Worm (Caenorhabditis elegans) whole organism, L4 larva: ENCODE data around the gene C24H12.6.
"Not testable (repeated sequence)": the region's sequence is repeated elsewhere in the genome, so short reads cannot be mapped to it uniquely, and the experiment has no call there.

Experiments used
- Y105C5A.15 ChIP-seq: fragments of 200-800 bp; sonication (Bioruptor generic); IDR thresholded peaks from 2 replicates; pipeline ENCODE4 v1.3.6; 2022; ENCODE audit warnings: missing genetic modification characterization, missing compliant biosample characterization
- Y48G9A.11 ChIP-seq: fragments of 200-800 bp; sonication (Bioruptor generic); IDR thresholded peaks from 2 replicates; pipeline ENCODE4 v1.3.6; 2022; ENCODE audit warnings: missing genetic modification reagents, missing genetic modification characterization, missing compliant biosample characterization
- aha-1 ChIP-seq: fragments of 150-350 bp; peaks from one replicate; lab custom pipeline; 2014; ENCODE audit warnings: missing biosample characterization, missing genetic modification characterization
- ceh-20 ChIP-seq: fragments of 200-800 bp; sonication (Bioruptor generic); IDR thresholded peaks from 2 replicates; pipeline ENCODE4 v1.3.6; 2022; ENCODE audit warnings: missing genetic modification reagents, missing genetic modification characterization, missing compliant biosample characterization
- daf-12 ChIP-seq: fragments of 150-350 bp; optimal IDR thresholded peaks from 2 replicates; lab custom pipeline; 2014; ENCODE audit warnings: missing biosample characterization, missing genetic modification reagents, missing genetic modification characterization
- dmd-6 ChIP-seq: fragments of 200-800 bp; sonication (Bioruptor generic); IDR thresholded peaks from 2 replicates; pipeline ENCODE4 v1.3.6; 2022; ENCODE audit warnings: missing genetic modification reagents, missing genetic modification characterization, missing compliant biosample characterization
- dve-1 ChIP-seq: sonication (generic microtip); optimal IDR thresholded peaks from 2 replicates; lab custom pipeline; 2017; ENCODE audit warnings: antibody characterized with exemption, mild to moderate bottlenecking, missing genetic modification characterization, missing compliant biosample characterization; ENCODE audit not compliant: insufficient read depth
- egl-43 ChIP-seq: fragments of 200-800 bp; sonication (Bioruptor generic); IDR thresholded peaks from 2 replicates; pipeline ENCODE4 v1.3.6; 2022; ENCODE audit warnings: missing genetic modification reagents, missing genetic modification characterization, missing compliant biosample characterization
- hif-1 ChIP-seq, 2 experiments: sonication (generic microtip); optimal IDR thresholded peaks; 2 replicates each; lab custom pipeline; 2016 to 2017; ENCODE audit warnings: missing compliant biosample characterization in 2 of 2, missing genetic modification characterization in 2 of 2, missing genetic modification reagents in 2 of 2, missing genotype in 2 of 2, mild to moderate bottlenecking in 1 of 2
- hlh-11 ChIP-seq: fragments of 200-800 bp; sonication (Bioruptor generic); optimal IDR thresholded peaks from 2 replicates; lab custom pipeline; 2018; ENCODE audit warnings: mild to moderate bottlenecking, missing genetic modification characterization, missing compliant biosample characterization
- lin-13 ChIP-seq: fragments of 150-350 bp; optimal IDR thresholded peaks from 2 replicates; lab custom pipeline; 2014; ENCODE audit warnings: missing biosample characterization, missing genetic modification reagents, missing genetic modification characterization
- lir-3 ChIP-seq: sonication (generic microtip); optimal IDR thresholded peaks from 2 replicates; lab custom pipeline; 2016; ENCODE audit warnings: mild to moderate bottlenecking, missing genetic modification characterization, missing compliant biosample characterization
- lsy-2 ChIP-seq, 2 experiments: fragments of 150-350 bp in 1 of 2; sonication (generic microtip) in 1 of 2; optimal IDR thresholded peaks; 2 replicates each; lab custom pipeline; 2014 to 2017; ENCODE audit warnings: missing biosample characterization in 2 of 2, missing genetic modification characterization in 2 of 2
- madf-5 ChIP-seq, 2 experiments: fragments of 200-800 bp; sonication (Bioruptor generic); IDR thresholded peaks; 2 replicates each; pipeline ENCODE4 v1.3.6; 2022; ENCODE audit warnings: missing compliant biosample characterization in 2 of 2, missing genetic modification characterization in 2 of 2
- mep-1 ChIP-seq: fragments of 150-350 bp; sonication (generic microtip); optimal IDR thresholded peaks from 3 replicates; lab custom pipeline; 2014; ENCODE audit warnings: missing biosample characterization, missing genetic modification characterization
- mes-2 ChIP-seq: sonication (generic microtip); optimal IDR thresholded peaks from 2 replicates; lab custom pipeline; 2016; ENCODE audit warnings: missing genotype, mild to moderate bottlenecking, missing genetic modification characterization, missing compliant biosample characterization; ENCODE audit not compliant: poor library complexity, severe bottlenecking
- nhr-11 ChIP-seq: fragments of 150-350 bp; optimal IDR thresholded peaks from 2 replicates; lab custom pipeline; 2014; ENCODE audit warnings: missing biosample characterization, missing genetic modification characterization
- nhr-237 ChIP-seq: sonication (generic microtip); optimal IDR thresholded peaks from 2 replicates; lab custom pipeline; 2017; ENCODE audit warnings: missing biosample characterization, missing genetic modification characterization
- nhr-25 ChIP-seq: sonication (generic microtip); optimal IDR thresholded peaks from 2 replicates; lab custom pipeline; 2017; ENCODE audit warnings: missing genetic modification characterization, mild to moderate bottlenecking, missing compliant biosample characterization, antibody characterized with exemption, moderate library complexity, borderline replicate concordance; ENCODE audit not compliant: insufficient read depth
- rbr-2 ChIP-seq: sonication (generic microtip); optimal IDR thresholded peaks from 2 replicates; lab custom pipeline; 2016; ENCODE audit warnings: missing genotype, missing genetic modification characterization, missing compliant biosample characterization
- set-16 ChIP-seq: fragments of 200-800 bp; sonication (Bioruptor generic); IDR thresholded peaks from 2 replicates; pipeline ENCODE4 v1.3.6; 2022; ENCODE audit warnings: missing genetic modification reagents, missing genetic modification characterization, missing compliant biosample characterization
- unc-130 ChIP-seq: sonication (generic microtip); optimal IDR thresholded peaks from 2 replicates; lab custom pipeline; 2016; ENCODE audit warnings: missing genetic modification reagents, missing genetic modification characterization, missing compliant biosample characterization
- unc-62 ChIP-seq, 3 experiments: fragments of 150-350 bp in 1 of 3; sonication (generic microtip); optimal IDR thresholded peaks in 2 of 3; peaks in 1 of 3; 1 replicate in 1 of 3; 2 replicates in 2 of 3; lab custom pipeline; 2014 to 2017; ENCODE audit warnings: missing biosample characterization in 3 of 3, missing genetic modification characterization in 3 of 3, missing genetic modification reagents in 3 of 3, missing genotype in 1 of 3
- ztf-7 ChIP-seq: fragments of 150-350 bp; optimal IDR thresholded peaks from 2 replicates; lab custom pipeline; 2014; ENCODE audit warnings: missing biosample characterization, missing genetic modification characterization

Gene C24H12.6

DNA sequence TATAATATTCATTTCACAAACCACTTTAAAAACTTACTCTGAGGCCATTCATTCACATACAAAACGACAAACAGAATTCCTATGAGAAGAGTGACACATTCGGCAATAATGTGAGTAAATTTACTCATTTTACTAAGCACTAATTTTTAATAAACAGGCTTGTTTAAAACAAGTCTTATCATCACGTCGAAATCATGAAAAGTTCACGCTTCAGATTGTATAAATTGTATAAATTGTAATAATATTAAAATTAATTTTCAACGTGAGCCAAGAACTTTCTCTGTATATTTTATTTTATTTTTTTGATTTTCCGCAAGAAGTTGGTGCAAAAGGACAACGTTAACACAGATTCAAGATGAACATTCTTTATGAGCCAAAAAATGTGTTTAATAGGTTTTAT, at the start of gene C24H12.6:
Gene C24H12.6, minus strand, starts transcription at position 101 of the 400 bp plus-strand sequence.
- TF ChIP-seq egl-43 (GFP tag; lab: Robert Waterston, UW) = no peak
- TF ChIP-seq hif-1 (tag; optimal IDR thresholded peaks at IDR 0.05; lab: Kevin White, UChicago) = no peak
- TF ChIP-seq hlh-11 (tag; lab: Kevin White, UChicago) = no peak

DNA sequence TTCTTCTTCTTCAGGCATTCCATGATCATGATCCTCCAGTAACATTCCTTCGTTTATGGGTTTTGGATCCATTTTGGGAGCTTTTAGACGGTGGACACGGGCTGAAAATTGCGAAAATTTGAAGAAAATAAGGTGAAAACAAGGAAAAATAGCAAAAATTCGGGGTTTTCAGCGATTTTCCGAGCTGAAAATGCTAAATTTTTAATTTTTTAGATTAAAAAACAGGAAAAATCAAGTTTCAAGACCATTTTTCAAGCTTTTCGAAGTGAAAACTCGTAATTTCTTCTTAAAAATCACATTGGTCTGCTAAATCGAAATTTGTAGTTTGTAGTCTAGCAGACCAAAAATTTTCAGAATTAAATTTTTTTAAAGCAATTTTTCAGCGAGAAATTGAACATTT, 48.6 kb upstream of the C24H12.6 start, which contains the start of gene nfyb-1:
Gene nfyb-1, minus strand, starts transcription at position 101 of the 400 bp plus-strand sequence.
- TF ChIP-seq unc-62 (GFP tag; optimal IDR thresholded peaks at IDR 0.05 in 1 of 2; lab: Kevin White, UChicago) (peak in 1 of 2 experiments; percentile 20), unc-62 (tag; optimal IDR thresholded peaks at IDR 0.05; lab: Kevin White, UChicago) (no peak), ztf-7 (tag; lab: Kevin White, UChicago) (no peak), nhr-25 (tag; lab: Kevin White, UChicago) (no peak)
- TF ChIP-seq, all 104 proteins: peak for 1

DNA sequence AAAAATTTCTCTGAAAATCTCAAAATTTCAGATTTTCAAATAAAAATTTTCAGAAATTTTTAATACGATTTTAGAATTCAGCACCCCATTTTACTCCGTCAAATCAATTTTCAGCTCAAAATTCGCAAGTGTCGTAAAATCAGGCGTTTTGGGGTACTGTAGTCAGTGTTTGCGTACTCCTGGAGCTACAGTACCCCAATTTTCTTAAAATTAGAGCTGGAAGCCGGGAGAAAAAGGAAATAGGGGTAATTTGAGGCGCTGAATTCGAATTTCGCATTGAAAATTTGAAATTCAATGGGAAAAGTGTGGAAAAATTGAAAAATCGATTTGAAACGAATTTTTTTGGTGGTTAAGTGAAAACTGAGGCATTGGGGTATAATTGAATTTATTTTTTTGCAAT, 42.6 kb upstream of the C24H12.6 start:
- peak in 1 of 2 experiments; percentile 58 for TF ChIP-seq lsy-2 (tag; optimal IDR thresholded peaks at IDR 0.05; lab: Kevin White, UChicago)
- TF ChIP-seq nhr-237 (tag; lab: Kevin White, UChicago) = no peak

DNA sequence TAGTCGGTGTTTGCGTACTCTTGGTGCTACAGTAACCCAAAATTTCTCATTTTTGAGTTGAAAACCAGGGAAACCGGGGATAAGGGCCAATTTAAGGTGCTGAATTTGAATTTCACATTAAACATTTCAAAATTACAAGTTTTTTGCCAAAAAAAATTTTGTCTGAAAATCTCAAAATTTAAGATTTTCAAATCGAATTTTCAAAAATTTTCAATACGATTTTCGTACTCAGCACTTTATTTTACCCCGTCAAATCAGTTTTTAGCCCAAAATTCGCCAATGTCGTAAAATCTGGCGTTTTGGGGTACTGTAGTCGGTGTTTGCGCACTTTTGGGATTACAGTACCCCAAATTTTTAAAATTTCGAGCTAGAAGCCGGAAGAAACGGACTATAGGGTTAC, 42.2 kb upstream of the C24H12.6 start, which contains the start of gene W10D9.3:
Gene W10D9.3, minus strand, starts transcription at position 101 of the 400 bp plus-strand sequence.
- TF ChIP-seq unc-130 (GFP tag; lab: Kevin White, UChicago) (no peak), unc-62 (GFP tag; optimal IDR thresholded peaks at IDR 0.05 in 1 of 2; lab: Kevin White, UChicago) (peak in 1 of 2 experiments; percentile 73), unc-62 (tag; optimal IDR thresholded peaks at IDR 0.05; lab: Kevin White, UChicago) (no peak)

DNA sequence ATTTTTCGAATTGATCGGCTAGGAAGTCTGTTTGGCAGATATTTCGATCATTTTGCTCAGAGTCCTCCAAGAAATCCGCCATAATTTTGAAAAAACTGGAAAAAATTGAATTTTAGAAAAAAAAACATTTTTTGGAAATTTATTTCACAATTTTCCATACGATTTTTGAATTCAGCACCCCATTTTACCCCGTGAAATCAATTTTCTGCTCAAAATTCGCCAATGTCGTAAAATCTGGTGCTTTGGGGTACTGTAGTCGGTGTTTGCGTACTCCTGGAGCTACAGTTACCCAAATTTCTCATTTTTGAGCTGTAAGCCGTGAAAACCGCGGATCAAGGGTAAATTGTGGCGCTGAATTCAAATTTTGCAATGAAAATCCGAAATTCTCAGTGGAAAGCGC, 39.1 kb upstream of the C24H12.6 start, which contains the start of gene gvd-1:
Gene gvd-1, minus strand, starts transcription at position 101 of the 400 bp plus-strand sequence.
- TF ChIP-seq nhr-11 (tag; lab: Kevin White, UChicago) (no peak), Y105C5A.15 (GFP tag; lab: Robert Waterston, UW) (no peak), rbr-2 (no peak), daf-12 (tag; lab: Kevin White, UChicago) (no peak), Y48G9A.11 (no peak), madf-5 (GFP tag; IDR thresholded peaks at IDR 0.05; lab: Robert Waterston, UW) (no peak), dmd-6 (GFP tag; lab: Robert Waterston, UW) (no peak), ceh-20 (GFP tag; lab: Robert Waterston, UW) (no peak), mes-2 (tag; lab: Kevin White, UChicago) (no peak)

DNA sequence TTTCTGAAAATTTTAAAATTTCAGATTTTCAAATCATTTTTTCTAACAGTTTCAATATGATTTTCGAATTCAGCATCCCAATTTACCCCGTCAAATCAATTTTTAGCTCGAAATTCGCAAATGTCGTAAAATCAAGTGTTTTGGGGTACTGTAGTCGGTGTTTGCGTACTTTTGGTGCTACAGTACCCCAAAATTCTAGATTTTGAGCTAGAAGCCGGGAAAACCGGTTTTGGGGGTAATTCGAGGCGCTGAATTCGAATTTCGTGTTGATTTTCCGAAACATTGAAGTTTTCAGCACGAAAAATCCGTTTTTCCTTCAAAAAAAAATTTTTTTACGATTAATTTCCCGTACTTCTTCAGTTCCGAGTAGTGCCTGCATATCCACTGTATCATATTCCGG, 37.7 kb upstream of the C24H12.6 start:
- TF ChIP-seq lsy-2 (tag; optimal IDR thresholded peaks at IDR 0.05; lab: Kevin White, UChicago) = peak; percentile 19 to 75
- peak; percentile 88 for TF ChIP-seq aha-1 (tag; lab: Kevin White, UChicago)
- no peak for TF ChIP-seq nhr-237 (tag; lab: Kevin White, UChicago)
- peak; percentile 80 for TF ChIP-seq lin-13 (GFP tag; lab: Kevin White, UChicago)
- no peak for TF ChIP-seq ztf-7 (tag; lab: Kevin White, UChicago)
- TF ChIP-seq mep-1 = no peak

DNA sequence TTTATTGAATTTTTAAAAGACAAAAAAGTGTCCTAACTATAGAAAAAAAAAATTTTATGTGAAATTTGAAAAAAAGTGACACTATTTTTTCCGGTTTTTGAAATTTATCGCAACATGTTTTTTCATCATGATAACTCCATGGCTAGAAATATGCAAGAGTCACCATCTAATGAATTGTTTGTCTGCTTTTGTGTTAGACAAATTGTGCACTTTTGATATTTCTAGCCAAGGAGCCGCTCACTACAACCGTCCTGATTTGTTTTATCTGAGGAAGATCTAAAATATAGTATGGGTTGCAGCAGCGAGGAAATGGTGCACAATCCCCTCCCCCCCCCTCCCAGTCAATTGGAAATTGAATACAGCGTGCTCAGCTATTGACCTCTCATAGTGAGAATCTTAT, 36.0 kb upstream of the C24H12.6 start, which contains the start of gene W10D9.1:
Gene W10D9.1, plus strand, starts transcription at position 301 of the 400 bp plus-strand sequence.
- TF ChIP-seq dve-1 (tag; lab: Kevin White, UChicago); aha-1 (tag; lab: Kevin White, UChicago); lir-3: not testable (repeated sequence)

DNA sequence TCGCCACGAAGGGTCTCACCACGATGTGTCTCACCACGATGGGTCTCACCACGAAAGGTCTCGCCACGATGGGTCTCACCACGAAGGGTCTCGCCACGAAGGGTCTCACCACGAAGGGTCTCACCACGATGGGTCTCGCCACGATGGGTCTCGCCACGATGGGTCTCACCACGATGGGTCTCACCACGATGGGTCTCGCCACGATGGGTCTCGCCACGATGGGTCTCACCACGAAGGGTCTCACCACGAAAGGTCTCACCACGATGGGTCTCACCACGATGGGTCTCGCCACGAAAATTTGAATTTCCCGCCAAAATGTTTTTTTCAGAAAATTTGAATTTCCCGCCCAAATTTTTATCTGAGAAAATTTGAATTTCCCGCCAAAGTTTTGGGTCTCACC, 33.5 kb upstream of the C24H12.6 start:
- TF ChIP-seq set-16 (GFP tag; lab: Robert Waterston, UW) = peak; percentile 86
